In genomic region chrIII:9516148-9516547, ce11 we compare ENCODE assay signal across 2 worm cellular contexts.
TF ChIP-seq lines count a peak whose summit lies in the region.

TSS of gene F55H2.7 (minus strand) at chrIII:9516248.

TF ChIP-seq in whole organism, L4 larva, 104 proteins besides CTCF, POLR2A, EP300 and RAD21:
- TF ChIP-seq unc-39 (tag; optimal IDR thresholded peaks at IDR 0.05; lab: Kevin White, UChicago) (no peak), nhr-77 (tag; optimal IDR thresholded peaks at IDR 0.05; lab: Kevin White, UChicago) (no peak), lin-15B (tag; optimal IDR thresholded peaks at IDR 0.05; lab: Kevin White, UChicago) (no peak), daf-16 (GFP tag; optimal IDR thresholded peaks at IDR 0.05; lab: Kevin White, UChicago) (no peak), daf-16 (tag; optimal IDR thresholded peaks at IDR 0.05; lab: Kevin White, UChicago) (peak; percentile 5), ztf-7 (tag; optimal IDR thresholded peaks at IDR 0.05; lab: Kevin White, UChicago) (no peak), Y5F2A.4 (GFP tag; optimal IDR thresholded peaks at IDR 0.05; lab: Kevin White, UChicago) (no peak)

TF ChIP-seq in whole organism, young adult, 124 proteins besides CTCF, POLR2A, EP300 and RAD21:
- TF ChIP-seq snpc-3.4 (tag; optimal IDR thresholded peaks at IDR 0.05; lab: Kevin White, UChicago) (peak; percentile 8), ceh-40 (GFP tag; IDR thresholded peaks at IDR 0.05; lab: Robert Waterston, UW) (no peak)
